Fruit fly (Drosophila melanogaster) ovary, adult (tissue): ENCODE measurements around the gene Smug.

Experiments
- CG17801 ChIP-seq: fragments of 200-800 bp; optimal IDR thresholded peaks from 2 replicates; lab custom pipeline; 2019; ENCODE audit warnings: missing biosample characterization, mild to moderate bottlenecking, missing genetic modification characterization, moderate library complexity; ENCODE audit not compliant: partially characterized antibody

The Smug gene

dm6 chr3R:17130326-17130725 lies 20.1 kb upstream of the Smug start, which contains the start of gene CG17475:
TSS of gene CG17475 (minus strand) at chr3R:17130426.
- TF ChIP-seq CG17801 (GFP tag; lab: Kevin White, UChicago) = no peak

- TF ChIP-seq CG17801 (GFP tag; lab: Kevin White, UChicago) = no peak
Measured at dm6 chr3R:17132098-17132712, 18.2 kb upstream of the Smug start, which contains the start of the genes CG4053 and CG31266. TSS of gene CG4053 (minus strand) at chr3R:17132198. TSS of gene CG31266 (plus strand) at chr3R:17132662.

DNA sequence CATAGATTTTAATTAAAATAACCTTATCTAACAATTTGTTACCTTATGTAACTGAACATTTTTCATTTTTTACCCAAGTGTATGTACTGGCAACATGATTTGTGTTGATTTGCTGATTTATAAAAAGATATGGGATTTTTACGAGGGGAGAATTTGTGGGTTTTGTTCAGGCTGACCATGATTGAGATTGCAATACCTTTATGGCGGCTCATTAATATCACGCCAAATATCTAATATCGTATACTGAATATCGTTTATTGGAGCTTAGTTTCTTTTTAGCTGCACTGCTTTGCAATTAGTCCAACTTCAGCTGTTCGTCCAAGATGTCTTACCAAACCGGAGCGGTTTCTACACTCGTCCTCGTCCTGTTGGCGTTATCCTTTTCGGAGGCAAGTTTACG lies 16.5 kb upstream of the Smug start, which contains the start of gene CG31267:
Gene CG31267 (plus strand): TSS at position 301 of the 400 bp plus-strand sequence.
- no peak for TF ChIP-seq CG17801 (GFP tag; lab: Kevin White, UChicago)

dm6 chr3R:17135747-17136146 lies 14.6 kb upstream of the Smug start, which contains the start of gene CG5246:
TSS of gene CG5246 (plus strand) at chr3R:17136111.
- no peak for TF ChIP-seq CG17801 (GFP tag; lab: Kevin White, UChicago)

DNA sequence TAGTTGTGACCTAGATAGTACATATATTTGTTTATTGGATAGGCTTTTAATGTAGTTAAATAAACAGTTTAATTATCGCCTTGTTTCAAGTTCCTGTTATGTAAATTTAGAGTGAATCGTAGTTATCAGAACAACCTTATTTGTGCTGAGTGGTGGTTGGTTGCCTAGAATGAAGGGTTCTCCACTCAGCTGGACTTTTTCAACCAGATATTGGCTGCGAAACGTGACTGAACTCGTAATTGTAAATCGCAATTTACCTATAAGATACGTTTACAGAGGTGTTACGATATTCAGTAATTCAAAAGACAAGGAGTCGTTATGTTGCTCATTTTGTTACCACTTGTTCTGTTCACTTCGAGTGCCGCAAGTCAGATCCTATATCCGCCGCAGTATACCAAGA lies 12.8 kb upstream of the Smug start, which contains the start of gene CG5255:
Gene CG5255 (plus strand): TSS at position 301 of the 400 bp plus-strand sequence.
- no peak for TF ChIP-seq CG17801 (GFP tag; lab: Kevin White, UChicago)

dm6 chr3R:17138699-17139098 lies 11.7 kb upstream of the Smug start, which contains the start of gene CG5265:
TSS of gene CG5265 (plus strand) at chr3R:17138999.
- TF ChIP-seq CG17801 (GFP tag; lab: Kevin White, UChicago) = no peak

- TF ChIP-seq CG17801 (GFP tag; lab: Kevin White, UChicago) = no peak
Measured at dm6 chr3R:17142304-17142703, 8.1 kb upstream of the Smug start, which contains the start of gene TwdlW. TSS of gene TwdlW (minus strand) at chr3R:17142404.

DNA sequence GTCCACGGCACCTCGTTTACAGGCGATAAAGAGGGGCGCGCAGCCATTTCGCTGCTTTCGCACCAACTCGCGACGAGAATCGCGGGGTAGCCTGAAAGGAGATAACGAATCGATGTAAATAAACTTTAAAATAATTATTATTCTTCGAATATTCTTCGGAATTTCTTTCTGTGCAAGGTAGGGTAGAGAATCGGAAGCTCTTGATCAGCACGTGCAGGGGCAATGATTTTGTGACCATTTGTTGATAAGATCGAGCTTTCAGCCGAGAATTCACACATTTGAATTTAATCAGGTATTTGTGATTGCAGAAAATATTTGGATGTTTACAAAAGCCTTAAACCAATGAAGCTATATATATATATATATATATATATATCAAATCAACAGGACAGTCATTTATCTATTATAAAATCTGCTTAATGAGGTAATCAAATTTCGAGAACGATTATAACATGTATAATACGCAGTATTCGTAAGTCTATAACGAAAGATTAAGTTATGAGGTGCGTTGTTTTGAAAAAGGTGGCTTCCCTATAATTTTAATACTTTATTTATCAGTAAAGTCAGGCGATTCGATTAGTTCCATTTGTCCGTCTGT lies 2.6 kb upstream of the Smug start:
- TF ChIP-seq CG17801 (GFP tag; lab: Kevin White, UChicago) = no peak

DNA sequence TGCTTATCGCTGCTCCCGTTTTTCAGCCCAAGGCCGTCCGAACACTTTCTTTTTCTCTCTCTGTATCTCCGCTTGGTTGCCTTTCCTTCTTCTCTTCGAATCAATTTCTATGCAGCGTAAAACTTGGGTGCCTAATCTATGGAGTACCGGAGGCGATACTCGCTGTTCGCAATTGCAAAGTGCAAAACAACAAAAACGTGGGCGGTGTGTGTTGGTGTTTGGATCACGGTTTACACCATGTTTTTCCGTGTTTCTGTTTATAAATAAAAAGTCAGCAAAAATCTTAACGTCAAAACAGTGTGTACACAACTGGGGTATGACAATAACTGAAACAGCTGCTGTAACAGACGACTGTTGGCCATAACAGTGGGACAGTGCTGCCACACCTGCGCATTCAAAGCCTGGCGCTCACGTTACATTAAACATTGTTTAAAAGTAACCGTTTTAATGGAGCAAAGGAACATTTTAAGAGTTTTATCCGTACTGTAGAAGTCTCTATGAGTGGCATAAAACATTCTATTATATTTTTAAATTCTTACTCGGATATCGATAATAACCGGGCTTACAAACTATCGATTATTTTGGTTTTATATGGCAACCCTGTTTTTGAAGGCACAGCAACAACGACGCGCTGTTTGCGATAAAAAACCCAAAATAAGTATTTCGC lies 1.2 kb upstream of the Smug start, which contains the start of the genes m-cup and Det:
Gene m-cup (minus strand): TSS at position 333 of the 667 bp plus-strand sequence.
Gene Det (plus strand): TSS at position 588 of the 667 bp plus-strand sequence.
- TF ChIP-seq CG17801 (GFP tag; lab: Kevin White, UChicago) = peak; percentile 44

- TF ChIP-seq CG17801 (GFP tag; lab: Kevin White, UChicago) = peak; percentile 27
Measured at dm6 chr3R:17151376-17152026, 1.1 kb downstream of the Smug start, which contains the start of gene CG5292. TSS of gene CG5292 (plus strand) at chr3R:17151861.

DNA sequence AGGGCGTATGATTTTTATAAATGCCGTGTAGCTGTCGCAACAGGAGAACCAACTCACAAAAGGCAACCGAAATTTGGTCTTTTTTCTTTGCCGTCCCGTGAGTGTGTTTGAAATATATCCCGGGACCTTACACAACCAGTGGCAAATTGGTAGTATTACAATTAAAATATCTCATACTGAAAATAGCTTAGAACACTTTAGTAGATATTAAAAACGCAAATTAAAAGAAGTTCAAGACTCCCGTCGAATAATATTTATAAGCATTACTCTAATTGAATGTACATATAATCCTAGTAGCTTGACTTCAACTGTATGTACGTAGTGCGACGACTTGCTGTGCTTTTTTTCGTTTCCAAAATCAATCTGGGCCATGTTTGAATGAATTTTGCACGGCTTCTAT lies 27.8 kb downstream of the Smug start:
- no peak for TF ChIP-seq CG17801 (GFP tag; lab: Kevin White, UChicago)

DNA sequence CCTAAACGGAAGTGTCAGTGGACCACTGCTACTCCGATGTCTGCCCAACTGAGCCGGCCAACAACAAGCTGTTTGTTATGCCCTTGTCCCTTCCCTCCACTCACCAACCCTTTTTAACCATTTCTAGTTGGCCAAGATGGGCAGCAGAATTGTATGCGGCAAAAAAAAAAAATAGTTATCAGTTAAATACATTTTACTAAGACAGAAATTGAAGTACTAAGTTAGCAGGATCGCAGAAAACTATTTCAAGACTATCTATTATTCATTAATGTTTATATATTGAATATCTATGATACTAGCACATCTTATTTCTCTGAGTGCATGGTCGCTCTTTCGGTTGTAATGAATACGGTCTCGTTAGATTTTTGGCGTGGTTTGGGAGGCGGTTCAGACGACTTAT lies 41.6 kb downstream of the Smug start:
- no peak for TF ChIP-seq CG17801 (GFP tag; lab: Kevin White, UChicago)

dm6 chr3R:17193657-17194056 lies 43.3 kb downstream of the Smug start:
- TF ChIP-seq CG17801 (GFP tag; lab: Kevin White, UChicago) = no peak

dm6 chr3R:17197599-17197998 lies 47.2 kb downstream of the Smug start:
- no peak for TF ChIP-seq CG17801 (GFP tag; lab: Kevin White, UChicago)
